Worm (Caenorhabditis elegans): ENCODE results near the gene B0303.11.

DNA sequence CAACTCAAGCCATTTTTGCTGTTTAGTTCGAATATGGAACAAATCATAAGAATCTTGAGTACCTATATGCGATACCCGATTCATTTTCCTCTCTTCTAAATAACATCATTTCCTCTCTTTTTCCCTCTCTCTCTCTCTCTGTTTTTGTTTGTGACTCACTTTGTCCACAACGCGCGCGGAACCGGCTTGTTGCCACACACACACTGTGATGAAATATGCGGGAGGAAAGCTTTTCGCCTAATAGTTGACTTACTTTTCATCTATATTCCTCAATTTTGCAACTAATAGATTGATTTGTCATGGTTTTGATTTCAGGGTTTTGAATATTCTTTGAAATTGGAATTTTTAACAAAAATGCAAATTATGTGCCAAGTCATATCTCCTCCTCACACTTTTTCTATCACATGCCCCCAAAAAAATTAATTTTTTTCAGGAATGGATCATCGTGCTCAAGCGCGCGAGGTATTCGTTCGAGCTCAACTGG, 9.6 kb upstream of the B0303.11 start, which contains the start of gene hipr-1:
- TF ChIP-seq nhr-90 (tag; optimal IDR thresholded peaks at IDR 0.05; ENCODE audit: poor library complexity): no peak
- TF ChIP-seq fkh-10 (GFP tag; optimal IDR thresholded peaks at IDR 0.05): no peak
- no peak for TF ChIP-seq F16B12.6 (tag; optimal IDR thresholded peaks at IDR 0.05)
- no peak for TF ChIP-seq lsy-2 (tag; optimal IDR thresholded peaks at IDR 0.05)
- TF ChIP-seq ets-5 (GFP tag; IDR thresholded peaks at IDR 0.05): no peak
- no peak for TF ChIP-seq aha-1 (tag; optimal IDR thresholded peaks at IDR 0.05)
- no peak for TF ChIP-seq nhr-71 (tag; optimal IDR thresholded peaks at IDR 0.05)
- TF ChIP-seq unc-62 (GFP tag; optimal IDR thresholded peaks at IDR 0.05): no peak
- no peak for TF ChIP-seq tbx-2 (tag; optimal IDR thresholded peaks at IDR 0.05)
- TF ChIP-seq nhr-12 (tag; optimal IDR thresholded peaks at IDR 0.05): no peak
- no peak for TF ChIP-seq pax-3 (tag; optimal IDR thresholded peaks at IDR 0.05)
- no peak for TF ChIP-seq mep-1 (tag; optimal IDR thresholded peaks at IDR 0.05)

All from whole organism, L1 larva.